Worm (Caenorhabditis elegans): ENCODE measurements around the gene F38E1.6.

ce11 chrV:8318135-8318534 is 41.8 kb upstream of the F38E1.6 start, which contains the start of gene clec-219:
- no peak for TF ChIP-seq ref-1 (GFP tag; conservative IDR thresholded peaks at IDR 0.05)
- no peak for TF ChIP-seq ztf-29 (GFP tag; IDR thresholded peaks at IDR 0.05)
